Fruit fly (Drosophila melanogaster) Kc167 (cell line): ENCODE data around the gene Vps60.

Experiments used
- insv ChIP-seq: fragments of >200 bp; optimal IDR thresholded peaks from 3 replicates; lab custom pipeline; 2018; ENCODE audit warnings: missing external identifiers
- ttk ChIP-seq: sonication (Bioruptor generic); optimal IDR thresholded peaks from 2 replicates; lab custom pipeline; 2017; ENCODE audit warnings: missing external identifiers

- TF ChIP-seq insv (lab: Kevin White, UChicago), result no peak
- no peak for TF ChIP-seq ttk (lab: Kevin White, UChicago)
Measured at dm6 chr3L:17613292-17613734, 8.1 kb downstream of the Vps60 start.
